Fruit fly (Drosophila melanogaster) whole organism, wandering third instar larva: ENCODE results near the gene Ir93a.

Source experiments
- Abd-B ChIP-seq: fragments of >200 bp; optimal IDR thresholded peaks from 2 replicates; lab custom pipeline; 2017; ENCODE audit warnings: missing biosample characterization, missing genetic modification characterization
- CG9705 ChIP-seq: fragments of 200-800 bp; sonication (Bioruptor generic); optimal IDR thresholded peaks from 2 replicates; lab custom pipeline; 2018; ENCODE audit warnings: missing biosample characterization, mild to moderate bottlenecking, missing genetic modification characterization
- Dfd ChIP-seq: fragments of >200 bp; optimal IDR thresholded peaks from 2 replicates; lab custom pipeline; 2017; ENCODE audit warnings: missing biosample characterization, missing genetic modification characterization
- Hnf4 ChIP-seq: fragments of 200-800 bp; sonication (Bioruptor generic); optimal IDR thresholded peaks from 2 replicates; lab custom pipeline; 2016; ENCODE audit warnings: missing biosample characterization, mild to moderate bottlenecking, missing genetic modification characterization
- Hr78 ChIP-seq: fragments of >200 bp; optimal IDR thresholded peaks from 2 replicates; lab custom pipeline; 2017; ENCODE audit warnings: missing biosample characterization, missing genetic modification characterization
- Rel ChIP-seq, 2 experiments: fragments of 200-800 bp; sonication (Bioruptor generic) in 1 of 2; optimal IDR thresholded peaks; 2 replicates in 1 of 2; 3 replicates in 1 of 2; lab custom pipeline; 2016 to 2019; ENCODE audit warnings: mild to moderate bottlenecking in 2 of 2, missing biosample characterization in 2 of 2, missing genetic modification characterization in 2 of 2, moderate library complexity in 1 of 2
- dl ChIP-seq, 2 experiments: fragments of 175-275, 200-275 bp in 1 of 2; fragments of 200-275 bp in 1 of 2; sonication (Bioruptor generic); optimal IDR thresholded peaks; lab custom pipeline; 2018; ENCODE audit warnings: mild to moderate bottlenecking in 2 of 2, missing biosample characterization in 2 of 2, missing genetic modification characterization in 2 of 2, moderate library complexity in 2 of 2; ENCODE audit not compliant: partially characterized antibody in 2 of 2, insufficient read depth in 1 of 2
- dmrt93B ChIP-seq: fragments of 200-800 bp; sonication (Bioruptor generic); optimal IDR thresholded peaks from 2 replicates; lab custom pipeline; 2018; ENCODE audit warnings: missing biosample characterization, mild to moderate bottlenecking, missing genetic modification characterization
- fru ChIP-seq: fragments of 200-800 bp; sonication (Bioruptor generic); optimal IDR thresholded peaks from 3 replicates; lab custom pipeline; 2016; ENCODE audit warnings: missing biosample characterization, mild to moderate bottlenecking, missing genetic modification characterization
- h ChIP-seq: fragments of 200-800 bp; sonication (Bioruptor generic); optimal IDR thresholded peaks from 3 replicates; lab custom pipeline; 2016; ENCODE audit warnings: missing biosample characterization, mild to moderate bottlenecking, missing genetic modification characterization
- jim ChIP-seq: fragments of 175-275, 200-325 bp; sonication (Bioruptor generic); optimal IDR thresholded peaks from 2 replicates; lab custom pipeline; 2016; ENCODE audit warnings: missing biosample characterization, mild to moderate bottlenecking, missing genetic modification characterization
- usp ChIP-seq: fragments of >200 bp; optimal IDR thresholded peaks from 2 replicates; lab custom pipeline; 2017; ENCODE audit warnings: missing biosample characterization, missing genetic modification characterization
- woc ChIP-seq: sonication (Bioruptor generic); optimal IDR thresholded peaks from 2 replicates; lab custom pipeline; 2016; ENCODE audit warnings: missing biosample characterization, mild to moderate bottlenecking, missing genetic modification characterization

- TF ChIP-seq jim, result no peak
- no peak for TF ChIP-seq fru (GFP tag; lab: Kevin White, UChicago)
- no peak for TF ChIP-seq h (GFP tag; lab: Kevin White, UChicago)
- TF ChIP-seq Dfd, result no peak
- TF ChIP-seq dl (GFP tag; optimal IDR thresholded peaks at IDR 0.05; lab: Kevin White, UChicago; ENCODE audit: insufficient read depth in 1 of 2, partially characterized antibody in 2 of 2), result no peak
- no peak for TF ChIP-seq woc
- TF ChIP-seq Hr78, result no peak
- no peak for TF ChIP-seq CG9705 (GFP tag; lab: Kevin White, UChicago)
- no peak for TF ChIP-seq usp
- no peak for TF ChIP-seq dmrt93B
- TF ChIP-seq Abd-B (GFP tag; lab: Kevin White, UChicago), result no peak
- no peak for TF ChIP-seq Rel (GFP tag; optimal IDR thresholded peaks at IDR 0.05; lab: Kevin White, UChicago)
- no peak for TF ChIP-seq Rel (tag; optimal IDR thresholded peaks at IDR 0.05; lab: Kevin White, UChicago)
- no peak for TF ChIP-seq Hnf4 (GFP tag; lab: Kevin White, UChicago)
These were observed 43.7 kb downstream of the Ir93a start, which contains the start of gene Fancd2 for dm6 chr3R:20816008-20816407.
